Worm (Caenorhabditis elegans) whole organism, L2 larva: Measurements from ENCODE around the gene ufl-1.

Source experiments
- C34F6.9 ChIP-seq: fragments of 150-350 bp; optimal IDR thresholded peaks from 2 replicates; lab custom pipeline; 2014; ENCODE audit warnings: missing biosample characterization, missing genetic modification characterization
- ZK546.5 ChIP-seq: sonication (generic microtip); optimal IDR thresholded peaks from 2 replicates; lab custom pipeline; 2017; ENCODE audit warnings: missing biosample characterization, missing genetic modification characterization
- alr-1 ChIP-seq: fragments of 150-350 bp; optimal IDR thresholded peaks from 2 replicates; lab custom pipeline; 2014; ENCODE audit warnings: missing biosample characterization, missing genetic modification characterization
- aly-2 ChIP-seq: fragments of 150-350 bp; optimal IDR thresholded peaks from 2 replicates; lab custom pipeline; 2014; ENCODE audit warnings: missing biosample characterization, missing genetic modification characterization
- ama-1 ChIP-seq: fragments of 150-350 bp; optimal IDR thresholded peaks from 2 replicates; lab custom pipeline; 2018; ENCODE audit warnings: inconsistent platforms
- crh-2 ChIP-seq: sonication (generic microtip); optimal IDR thresholded peaks from 2 replicates; lab custom pipeline; 2017; ENCODE audit warnings: missing biosample characterization, missing genetic modification characterization
- dmd-4 ChIP-seq: sonication (generic microtip); optimal IDR thresholded peaks from 2 replicates; lab custom pipeline; 2017; ENCODE audit warnings: missing biosample characterization, missing genetic modification characterization
- egl-27 ChIP-seq: sonication (generic microtip); optimal IDR thresholded peaks from 3 replicates; lab custom pipeline; 2017; ENCODE audit warnings: missing biosample characterization, missing genetic modification reagents, missing genetic modification characterization
- fos-1 ChIP-seq: fragments of 150-350 bp; optimal IDR thresholded peaks from 2 replicates; lab custom pipeline; 2014; ENCODE audit warnings: missing biosample characterization, missing genetic modification characterization
- gmeb-1 ChIP-seq: fragments of 150-350 bp; optimal IDR thresholded peaks from 2 replicates; lab custom pipeline; 2014; ENCODE audit warnings: missing biosample characterization, missing genetic modification characterization
- lin-13 ChIP-seq: fragments of 150-350 bp; optimal IDR thresholded peaks from 2 replicates; lab custom pipeline; 2014; ENCODE audit warnings: missing biosample characterization, missing genetic modification reagents, missing genetic modification characterization
- lin-39 ChIP-seq: fragments of 150-350 bp; optimal IDR thresholded peaks from 2 replicates; lab custom pipeline; 2014; ENCODE audit warnings: missing biosample characterization, missing genetic modification reagents, missing genetic modification characterization
- lsy-2 ChIP-seq, 2 experiments: fragments of 150-350 bp in 1 of 2; sonication (generic microtip) in 1 of 2; optimal IDR thresholded peaks; 2 replicates each; lab custom pipeline; 2014 to 2017; ENCODE audit warnings: missing biosample characterization in 2 of 2, missing genetic modification characterization in 2 of 2
- mbf-1 ChIP-seq: sonication (generic microtip); optimal IDR thresholded peaks from 2 replicates; lab custom pipeline; 2017; ENCODE audit warnings: missing biosample characterization, missing genetic modification characterization
- mdl-1 ChIP-seq, 2 experiments: fragments of 150-350 bp in 1 of 2; sonication (generic microtip) in 1 of 2; optimal IDR thresholded peaks; 2 replicates each; lab custom pipeline; 2017; ENCODE audit warnings: missing biosample characterization in 2 of 2, missing genetic modification characterization in 2 of 2
- nhr-10 ChIP-seq: sonication (generic microtip); optimal IDR thresholded peaks from 2 replicates; lab custom pipeline; 2017; ENCODE audit warnings: missing biosample characterization, missing genetic modification characterization
- nhr-12 ChIP-seq: fragments of 150-350 bp; optimal IDR thresholded peaks from 2 replicates; lab custom pipeline; 2014; ENCODE audit warnings: missing biosample characterization, missing genetic modification characterization
- nhr-129 ChIP-seq: fragments of 150-350 bp; optimal IDR thresholded peaks from 2 replicates; lab custom pipeline; 2014; ENCODE audit warnings: missing biosample characterization, missing genetic modification characterization
- nhr-23 ChIP-seq: fragments of 150-350 bp; optimal IDR thresholded peaks from 2 replicates; lab custom pipeline; 2014; ENCODE audit warnings: missing biosample characterization, missing genetic modification reagents, missing genetic modification characterization
- nhr-237 ChIP-seq: fragments of 150-350 bp; optimal IDR thresholded peaks from 2 replicates; lab custom pipeline; 2014; ENCODE audit warnings: missing biosample characterization, missing genetic modification characterization
- peb-1 ChIP-seq: fragments of 150-350 bp; optimal IDR thresholded peaks from 2 replicates; lab custom pipeline; 2014; ENCODE audit warnings: missing biosample characterization, missing genetic modification characterization
- sem-4 ChIP-seq: fragments of 150-350 bp; optimal IDR thresholded peaks from 2 replicates; lab custom pipeline; 2014; ENCODE audit warnings: missing biosample characterization, missing genetic modification reagents, missing genetic modification characterization
- skn-1 ChIP-seq: sonication (generic microtip); optimal IDR thresholded peaks from 2 replicates; lab custom pipeline; 2017; ENCODE audit warnings: missing biosample characterization, missing genetic modification characterization
- sma-3 ChIP-seq: sonication (generic microtip); optimal IDR thresholded peaks from 2 replicates; lab custom pipeline; 2016; ENCODE audit warnings: missing genetic modification reagents, missing genetic modification characterization, missing compliant biosample characterization
- sma-9 ChIP-seq, 2 experiments: fragments of 150-350 bp in 1 of 2; sonication (generic microtip) in 1 of 2; optimal IDR thresholded peaks; 2 replicates each; lab custom pipeline; 2014 to 2016; ENCODE audit warnings: missing genetic modification characterization in 2 of 2, mild to moderate bottlenecking in 1 of 2, missing biosample characterization in 1 of 2, missing compliant biosample characterization in 1 of 2, missing genetic modification reagents in 1 of 2, moderate library complexity in 1 of 2
- snpc-4 ChIP-seq: fragments of 150-350 bp; optimal IDR thresholded peaks from 2 replicates; lab custom pipeline; 2014; ENCODE audit warnings: missing biosample characterization, missing genetic modification characterization
- unc-55 ChIP-seq: fragments of 150-350 bp; sonication (generic microtip); optimal IDR thresholded peaks from 3 replicates; lab custom pipeline; 2014; ENCODE audit warnings: missing biosample characterization, missing genetic modification reagents, missing genetic modification characterization
- unc-62 ChIP-seq: fragments of 150-350 bp; optimal IDR thresholded peaks from 2 replicates; lab custom pipeline; 2014; ENCODE audit warnings: missing biosample characterization, missing genetic modification reagents, missing genetic modification characterization
- zag-1 ChIP-seq: fragments of 150-350 bp; optimal IDR thresholded peaks from 2 replicates; lab custom pipeline; 2014; ENCODE audit warnings: missing biosample characterization, missing genetic modification characterization
- ztf-1 ChIP-seq: fragments of 200-800 bp; sonication (Bioruptor generic); conservative IDR thresholded peaks from 2 replicates; pipeline ENCODE4 v1.3.6; 2022; ENCODE audit warnings: missing genetic modification characterization, missing compliant biosample characterization
- ztf-11 ChIP-seq: sonication (generic microtip); optimal IDR thresholded peaks from 2 replicates; lab custom pipeline; 2017; ENCODE audit warnings: missing biosample characterization, missing genetic modification characterization
- ztf-4 ChIP-seq: fragments of 150-350 bp; optimal IDR thresholded peaks from 2 replicates; lab custom pipeline; 2014; ENCODE audit warnings: missing biosample characterization, missing genetic modification characterization

Gene ufl-1

DNA sequence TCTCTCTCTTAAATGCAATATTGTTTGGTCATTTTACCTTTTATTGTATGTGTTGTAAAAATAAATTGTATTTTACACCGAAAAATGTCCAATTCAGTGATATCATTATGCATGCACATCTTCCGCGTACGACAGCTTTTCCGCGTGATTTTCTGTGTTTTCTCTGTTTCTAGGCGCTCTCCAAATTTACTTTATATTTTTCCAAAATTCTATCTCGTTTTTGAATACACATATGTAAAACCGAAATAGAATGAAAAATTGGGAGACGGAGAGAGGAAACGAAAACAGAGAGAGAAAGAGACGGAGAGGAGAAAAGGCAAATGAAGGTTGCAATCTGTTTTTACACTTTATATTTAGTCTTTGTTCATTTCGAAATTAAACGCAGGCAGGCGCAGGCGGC lies 20.2 kb downstream of the ufl-1 start (continued):
- no peak for TF ChIP-seq mdl-1 (tag; optimal IDR thresholded peaks at IDR 0.05; lab: Kevin White, UChicago)
- TF ChIP-seq nhr-10 (tag; lab: Kevin White, UChicago) = no peak
- no peak for TF ChIP-seq dmd-4 (tag; lab: Kevin White, UChicago)

DNA sequence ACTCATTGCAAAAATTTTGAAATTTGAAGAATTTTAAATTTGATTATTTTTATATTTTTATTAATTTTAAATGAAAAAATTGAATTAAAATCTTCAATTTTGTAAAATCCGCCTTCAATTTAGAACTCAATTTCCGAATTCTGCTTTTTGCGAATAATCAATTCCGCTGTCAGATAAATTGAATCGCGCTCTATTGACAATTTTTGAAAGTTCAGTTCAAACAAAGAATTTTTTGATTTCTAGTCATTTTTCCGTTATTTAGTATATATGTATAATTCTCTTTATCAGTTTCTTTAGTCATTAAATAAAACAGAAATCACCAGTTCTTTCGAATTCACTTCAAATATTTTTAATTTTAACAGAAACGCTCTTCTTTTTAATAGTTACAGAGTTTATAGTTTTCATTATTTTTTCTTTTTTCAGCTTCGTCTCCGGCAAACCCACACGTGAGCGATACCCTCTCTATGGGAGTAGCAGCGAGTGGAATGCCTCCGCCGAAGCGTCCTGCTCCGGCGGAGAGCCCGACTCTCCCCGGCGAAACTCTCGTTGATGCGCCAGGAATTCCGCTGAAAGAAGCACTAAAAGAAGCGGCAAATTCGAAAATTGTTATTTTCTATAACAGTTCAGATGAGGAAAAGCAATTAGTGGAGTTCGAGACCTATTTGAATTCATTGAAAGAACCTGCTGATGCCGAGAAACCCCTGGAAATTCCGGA lies 23.8 kb downstream of the ufl-1 start:
- TF ChIP-seq C34F6.9 (tag; lab: Kevin White, UChicago) = peak; percentile 42
- TF ChIP-seq unc-55 (GFP tag; lab: Kevin White, UChicago) = peak; percentile 42
- no peak for TF ChIP-seq ZK546.5 (tag; lab: Kevin White, UChicago)
- no peak for TF ChIP-seq skn-1 (tag; lab: Kevin White, UChicago)
- TF ChIP-seq fos-1 = peak; percentile 34

DNA sequence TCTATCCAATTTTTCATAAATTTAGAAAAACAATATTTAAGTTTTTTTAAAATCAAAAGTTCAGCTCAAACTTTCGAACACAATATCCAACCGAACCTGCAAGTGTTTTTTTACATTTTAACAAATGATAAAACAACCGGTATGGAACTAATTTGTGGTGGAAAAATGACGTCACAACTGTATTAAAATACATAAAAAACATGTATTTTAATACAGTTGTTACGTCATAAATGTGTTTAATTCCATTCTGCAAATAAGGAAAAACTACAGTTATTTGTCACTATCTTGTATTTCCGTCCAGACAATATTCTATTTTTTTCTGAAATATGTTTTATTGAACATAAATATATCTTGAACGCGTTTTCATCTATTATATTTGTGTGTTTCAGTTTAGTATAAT lies 24.4 kb downstream of the ufl-1 start:
- TF ChIP-seq sma-3 = no peak

DNA sequence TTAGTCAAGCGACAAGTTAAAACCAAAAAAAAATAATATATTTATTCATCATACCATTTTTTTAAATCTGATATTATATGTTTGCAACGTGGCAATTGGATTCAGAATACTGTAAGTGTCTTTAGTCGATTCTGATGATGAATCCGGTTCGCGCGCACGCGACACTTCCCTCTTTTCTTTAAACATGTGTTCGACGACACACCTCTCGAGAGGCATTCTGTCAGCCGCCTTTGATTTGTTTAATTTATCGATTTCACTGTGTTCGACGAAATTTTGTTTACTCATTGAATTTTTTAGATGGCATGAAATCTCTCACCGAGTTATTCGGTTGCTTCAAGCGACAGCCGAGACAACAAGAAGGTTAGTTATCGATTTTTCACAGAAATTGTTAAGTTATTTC lies 24.9 kb downstream of the ufl-1 start, which contains the start of gene trxr-1:
Gene trxr-1, plus strand, starts transcription at position 227 of the 400 bp plus-strand sequence.
- TF ChIP-seq crh-2 (tag; lab: Kevin White, UChicago) (no peak), mdl-1 (tag; optimal IDR thresholded peaks at IDR 0.05; lab: Kevin White, UChicago) (no peak), unc-62 (GFP tag; lab: Kevin White, UChicago) (no peak), aly-2 (tag; lab: Kevin White, UChicago) (no peak), egl-27 (no peak)
- TF ChIP-seq, all 48 proteins: peak for 0

DNA sequence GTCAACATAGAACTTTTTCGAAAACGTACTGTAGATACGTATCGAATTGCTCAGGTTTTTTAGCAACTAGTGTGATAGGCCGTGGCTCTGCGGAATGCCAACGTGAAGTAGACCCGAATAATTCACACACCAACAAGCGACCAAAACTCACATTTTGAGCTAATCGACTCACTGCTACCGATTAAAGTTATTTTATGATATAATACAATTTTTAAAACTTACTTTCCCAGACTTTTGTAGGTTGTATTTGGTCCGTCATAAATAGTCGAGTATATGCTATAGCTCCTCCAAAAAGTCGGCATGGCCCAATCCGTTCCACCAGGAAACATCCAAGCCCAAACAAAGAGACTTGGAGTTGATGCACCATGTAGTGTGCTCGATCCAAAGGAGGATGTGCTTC lies 25.8 kb downstream of the ufl-1 start, which contains the start of gene C25A8.1:
Gene C25A8.1, plus strand, starts transcription at position 301 of the 400 bp plus-strand sequence.
- no peak for TF ChIP-seq alr-1 (tag; lab: Kevin White, UChicago)
- TF ChIP-seq nhr-12 (tag; lab: Kevin White, UChicago) = no peak
- TF ChIP-seq nhr-129 (tag; lab: Kevin White, UChicago) = no peak
- no peak for TF ChIP-seq lin-39 (tag; lab: Kevin White, UChicago)
- no peak for TF ChIP-seq dmd-4 (tag; lab: Kevin White, UChicago)
- TF ChIP-seq ama-1 (lab: Kevin White, UChicago) = no peak
- no peak for TF ChIP-seq C34F6.9 (tag; lab: Kevin White, UChicago)
- no peak for TF ChIP-seq ztf-1 (GFP tag; lab: Robert Waterston, UW)
- TF ChIP-seq sem-4 (tag; lab: Kevin White, UChicago) = no peak
- no peak for TF ChIP-seq peb-1 (tag; lab: Kevin White, UChicago)
- TF ChIP-seq fos-1 = no peak
- no peak for TF ChIP-seq zag-1
- TF ChIP-seq mbf-1 (tag; lab: Kevin White, UChicago) = no peak
- no peak for TF ChIP-seq lsy-2 (tag; optimal IDR thresholded peaks at IDR 0.05; lab: Kevin White, UChicago)
- no peak for TF ChIP-seq gmeb-1 (tag; lab: Kevin White, UChicago)
- no peak for TF ChIP-seq snpc-4 (tag; lab: Kevin White, UChicago)
- TF ChIP-seq sma-3 = no peak
- no peak for TF ChIP-seq nhr-237 (tag; lab: Kevin White, UChicago)
- TF ChIP-seq, all 48 proteins: peak for 0

DNA sequence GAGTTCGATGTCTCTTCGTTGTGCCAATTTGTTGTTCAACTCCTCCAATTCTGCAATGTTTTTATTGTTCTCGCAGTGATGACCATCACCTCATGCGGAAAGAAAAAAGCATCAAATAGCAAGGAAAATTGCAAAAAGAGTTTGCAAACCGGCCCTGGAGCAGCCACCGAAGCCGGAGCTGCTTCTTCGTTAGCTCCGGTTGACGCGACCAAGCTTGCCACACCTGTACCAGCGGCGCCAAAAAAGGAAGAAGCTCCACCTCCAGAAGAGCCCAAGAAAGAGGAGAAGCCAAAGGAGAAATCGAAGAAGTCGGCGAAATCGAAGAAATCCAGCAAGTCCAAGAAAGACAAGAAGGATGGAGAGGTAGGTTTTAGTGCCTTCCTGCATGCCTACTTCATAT lies 26.5 kb downstream of the ufl-1 start:
- TF ChIP-seq ztf-11 (tag; lab: Kevin White, UChicago) = no peak
- no peak for TF ChIP-seq fos-1
- TF ChIP-seq nhr-10 (tag; lab: Kevin White, UChicago) = no peak
- TF ChIP-seq unc-62 (GFP tag; lab: Kevin White, UChicago) = no peak
- TF ChIP-seq sem-4 (tag; lab: Kevin White, UChicago) = no peak
- TF ChIP-seq aly-2 (tag; lab: Kevin White, UChicago) = no peak
- no peak for TF ChIP-seq dmd-4 (tag; lab: Kevin White, UChicago)
- TF ChIP-seq, all 48 proteins: peak for 0

DNA sequence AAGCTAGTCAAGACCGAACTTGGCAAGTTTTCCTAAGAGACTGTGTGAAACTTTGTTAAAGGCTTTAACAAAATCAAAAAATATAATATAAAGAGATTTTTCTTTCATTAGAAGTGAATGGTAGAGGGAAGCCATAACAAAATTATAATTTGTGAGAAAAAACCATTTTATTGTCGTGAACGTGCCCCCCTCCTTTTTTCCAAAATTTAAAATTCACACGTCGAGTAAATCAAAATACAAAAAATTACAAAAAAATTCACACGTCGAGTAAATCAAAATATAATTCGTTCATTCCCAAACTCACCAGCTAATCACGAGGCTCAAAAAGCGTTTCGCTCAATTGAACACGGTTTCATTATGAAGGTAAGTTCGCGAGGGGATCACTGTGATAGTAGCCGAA lies 27.1 kb downstream of the ufl-1 start, which contains the start of gene C25A8.2:
Gene C25A8.2, plus strand, starts transcription at position 301 of the 400 bp plus-strand sequence.
- TF ChIP-seq ztf-4 (tag; lab: Kevin White, UChicago) = no peak
- TF ChIP-seq unc-55 (GFP tag; lab: Kevin White, UChicago) = no peak
- no peak for TF ChIP-seq mdl-1 (tag; optimal IDR thresholded peaks at IDR 0.05; lab: Kevin White, UChicago)
- no peak for TF ChIP-seq lin-13 (GFP tag; lab: Kevin White, UChicago)
- no peak for TF ChIP-seq alr-1 (tag; lab: Kevin White, UChicago)
- TF ChIP-seq sma-3 = no peak
- TF ChIP-seq snpc-4 (tag; lab: Kevin White, UChicago) = no peak
- TF ChIP-seq sma-9 (GFP tag; optimal IDR thresholded peaks at IDR 0.05; lab: Kevin White, UChicago) = no peak
- no peak for TF ChIP-seq sma-9 (tag; optimal IDR thresholded peaks at IDR 0.05; lab: Kevin White, UChicago)
- no peak for TF ChIP-seq nhr-129 (tag; lab: Kevin White, UChicago)
- no peak for TF ChIP-seq nhr-23 (tag; lab: Kevin White, UChicago)
- no peak for TF ChIP-seq dmd-4 (tag; lab: Kevin White, UChicago)
